Fruit fly (Drosophila melanogaster) whole organism, prepupa: ENCODE results near the gene dind.

Source experiments
- CG31627 ChIP-seq: fragments of 200-800 bp; sonication (Bioruptor generic); optimal IDR thresholded peaks from 3 replicates; lab custom pipeline; 2016; ENCODE audit warnings: missing biosample characterization, missing genetic modification characterization
- CG6808 ChIP-seq: fragments of 200-800 bp; sonication (Bioruptor generic); optimal IDR thresholded peaks from 3 replicates; lab custom pipeline; 2017; ENCODE audit warnings: missing biosample characterization, missing genetic modification characterization, mild to moderate bottlenecking, moderate library complexity, missing genetic modification reagents
- CG6854 ChIP-seq: fragments of 200-800 bp; sonication (Bioruptor generic); optimal IDR thresholded peaks from 2 replicates; lab custom pipeline; 2017; ENCODE audit warnings: missing biosample characterization, mild to moderate bottlenecking, missing genetic modification characterization
- Hr39 ChIP-seq: fragments of 200-800 bp; sonication (Bioruptor generic); optimal IDR thresholded peaks from 2 replicates; lab custom pipeline; 2016; ENCODE audit warnings: missing biosample characterization, missing genetic modification characterization
- Hr4 ChIP-seq: fragments of 200-800 bp; sonication (Bioruptor generic); optimal IDR thresholded peaks from 3 replicates; lab custom pipeline; 2016; ENCODE audit warnings: missing biosample characterization, missing genetic modification characterization
- salr ChIP-seq, 2 experiments: fragments of 200-800 bp; sonication (Bioruptor generic); optimal IDR thresholded peaks; 3 replicates each; lab custom pipeline; 2016 to 2018; ENCODE audit warnings: missing biosample characterization in 2 of 2, missing genetic modification characterization in 2 of 2, mild to moderate bottlenecking in 1 of 2

DNA sequence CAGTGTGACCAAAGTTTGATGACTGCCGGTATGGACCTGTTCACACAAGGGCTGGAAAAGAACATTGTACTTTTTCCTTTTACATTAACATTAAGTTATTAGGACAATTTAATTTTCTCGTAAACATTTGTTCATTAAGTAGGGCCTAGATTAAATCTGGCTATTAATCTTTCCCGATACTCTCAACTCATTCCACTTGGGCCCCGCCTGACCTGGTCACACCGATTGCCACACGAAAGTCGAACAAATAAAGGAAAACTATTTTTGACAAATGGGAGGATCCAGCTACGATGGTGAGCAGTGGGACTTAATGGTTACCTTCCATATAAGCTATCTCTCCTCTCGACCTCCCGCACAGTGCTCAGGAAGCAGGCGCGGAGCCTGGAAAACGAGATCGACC lies 13.8 kb downstream of the dind start, which contains the start of the genes Cpsf73 and Gos28:
- TF ChIP-seq salr (GFP tag; optimal IDR thresholded peaks at IDR 0.05; lab: Kevin White, UChicago) = no peak
- TF ChIP-seq CG6808 (GFP tag; lab: Kevin White, UChicago) = no peak
- TF ChIP-seq CG6854 (GFP tag; lab: Kevin White, UChicago) = no peak
- no peak for TF ChIP-seq Hr4 (GFP tag; lab: Kevin White, UChicago)
- no peak for TF ChIP-seq Hr39 (GFP tag; lab: Kevin White, UChicago)
- TF ChIP-seq CG31627 (GFP tag; lab: Kevin White, UChicago) = peak; percentile 19
